Fruit fly (Drosophila melanogaster) whole organism, embryonic: Measurements from ENCODE around the gene NT1.

Experiments
- CG10366 ChIP-seq: fragments of 200-800 bp; sonication (Bioruptor generic); IDR thresholded peaks from 2 replicates; pipeline ENCODE4 v1.3.6; 2022; ENCODE audit warnings: missing biosample characterization, missing genetic modification characterization
- CG11085 ChIP-seq: fragments of 200-800 bp; sonication (Bioruptor generic); IDR thresholded peaks from 2 replicates; pipeline ENCODE4 v1.3.6; 2022; ENCODE audit warnings: missing biosample characterization, missing genetic modification characterization
- CG11696 ChIP-seq: fragments of 200-800 bp; sonication (Bioruptor generic); IDR thresholded peaks from 2 replicates; pipeline ENCODE4 v1.3.6; 2022; ENCODE audit warnings: missing biosample characterization, missing genetic modification characterization
- CG12299 ChIP-seq: fragments of 200-800 bp; sonication (Bioruptor generic); optimal IDR thresholded peaks from 2 replicates; lab custom pipeline; 2018; ENCODE audit warnings: missing biosample characterization, mild to moderate bottlenecking, missing genetic modification characterization
- CG12744 ChIP-seq: fragments of 200-800 bp; sonication (Bioruptor generic); optimal IDR thresholded peaks from 2 replicates; lab custom pipeline; 2016; ENCODE audit warnings: missing biosample characterization, missing genetic modification characterization
- CG14050 ChIP-seq: fragments of 200-800 bp; sonication (Bioruptor generic); IDR thresholded peaks from 3 replicates; pipeline ENCODE4 v1.3.6; 2022; ENCODE audit warnings: missing biosample characterization, missing genetic modification characterization
- CG17328 ChIP-seq: fragments of 200-800 bp; sonication (Bioruptor generic); IDR thresholded peaks from 2 replicates; pipeline ENCODE4 v1.3.6; 2022; ENCODE audit warnings: missing biosample characterization, missing genetic modification characterization
- CG17361 ChIP-seq: fragments of 200-800 bp; sonication (Bioruptor generic); IDR thresholded peaks from 3 replicates; pipeline ENCODE4 v1.3.6; 2022; ENCODE audit warnings: missing biosample characterization, missing genetic modification characterization
- CG18011 ChIP-seq: fragments of 200-800 bp; sonication (Bioruptor generic); optimal IDR thresholded peaks from 2 replicates; lab custom pipeline; 2017; ENCODE audit warnings: missing biosample characterization, missing genetic modification characterization, mild to moderate bottlenecking, moderate library complexity, missing genotype
- CG18599 ChIP-seq: fragments of 200-800 bp; sonication (Bioruptor generic); optimal IDR thresholded peaks from 3 replicates; lab custom pipeline; 2017; ENCODE audit warnings: missing biosample characterization, missing genetic modification characterization, mild to moderate bottlenecking, moderate library complexity, missing genetic modification reagents
- CG18764 ChIP-seq: fragments of 200-800 bp; sonication (Bioruptor generic); optimal IDR thresholded peaks from 3 replicates; lab custom pipeline; 2016; ENCODE audit warnings: missing biosample characterization, missing genetic modification characterization
- CG2889 ChIP-seq: fragments of 200-800 bp; sonication (Bioruptor generic); IDR thresholded peaks from 3 replicates; pipeline ENCODE4 v1.3.6; 2022; ENCODE audit warnings: missing biosample characterization, missing genetic modification characterization
- CG30403 ChIP-seq: fragments of 200-800 bp; sonication (Bioruptor generic); optimal IDR thresholded peaks from 3 replicates; lab custom pipeline; 2016; ENCODE audit warnings: missing biosample characterization, missing genetic modification characterization
- CG3726 ChIP-seq: fragments of 200-800 bp; sonication (Bioruptor generic); IDR thresholded peaks from 3 replicates; pipeline ENCODE4, ENCODE4 v1.3.6; 2022; ENCODE audit warnings: missing biosample characterization, missing genetic modification characterization
- CG3995 ChIP-seq: fragments of 200-800 bp; sonication (Bioruptor generic); optimal IDR thresholded peaks from 3 replicates; lab custom pipeline; 2016; ENCODE audit warnings: missing biosample characterization, missing genetic modification characterization
- CG4617 ChIP-seq: fragments of 200-800 bp; sonication (Bioruptor generic); optimal IDR thresholded peaks from 3 replicates; lab custom pipeline; 2016; ENCODE audit warnings: missing biosample characterization, missing genetic modification characterization, borderline replicate concordance
- CG6272 ChIP-seq: fragments of 200-800 bp; sonication (Bioruptor generic); IDR thresholded peaks from 2 replicates; pipeline ENCODE4 v1.3.6; 2022; ENCODE audit warnings: missing biosample characterization, missing genetic modification characterization
- CG7786 ChIP-seq: fragments of 200-800 bp; sonication (Bioruptor generic); optimal IDR thresholded peaks from 2 replicates; lab custom pipeline; 2016; ENCODE audit warnings: missing biosample characterization, missing genetic modification characterization
- CG9215 ChIP-seq: fragments of 200-800 bp; sonication (Bioruptor generic); IDR thresholded peaks from 2 replicates; pipeline ENCODE4 v1.3.6; 2022; ENCODE audit warnings: missing biosample characterization, missing genetic modification characterization
- CTCF ChIP-seq: fragments of 200-800 bp; sonication (Bioruptor generic); optimal IDR thresholded peaks from 2 replicates; lab custom pipeline; 2017; ENCODE audit warnings: missing biosample characterization, mild to moderate bottlenecking, missing genetic modification characterization, moderate library complexity
- Camta ChIP-seq: fragments of 200-800 bp; sonication (Bioruptor generic); optimal IDR thresholded peaks from 2 replicates; lab custom pipeline; 2016; ENCODE audit warnings: missing biosample characterization, missing genetic modification characterization
- Chrac-16 ChIP-seq: fragments of 200-800 bp; sonication (Bioruptor generic); optimal IDR thresholded peaks from 3 replicates; lab custom pipeline; 2016; ENCODE audit warnings: missing biosample characterization, missing genetic modification characterization
- Dp ChIP-seq: fragments of 200-800 bp; sonication (Bioruptor generic); optimal IDR thresholded peaks from 2 replicates; lab custom pipeline; 2018; ENCODE audit warnings: missing biosample characterization, mild to moderate bottlenecking, missing genetic modification characterization, moderate library complexity
- HmgD ChIP-seq: fragments of 200-800 bp; sonication (Bioruptor generic); optimal IDR thresholded peaks from 3 replicates; lab custom pipeline; 2016; ENCODE audit warnings: missing biosample characterization, missing genetic modification characterization
- Lim3 ChIP-seq: fragments of 200-800 bp; sonication (Bioruptor generic); IDR thresholded peaks from 2 replicates; pipeline ENCODE4 v1.3.6; 2022; ENCODE audit warnings: missing biosample characterization, missing genetic modification characterization
- MESR4 ChIP-seq: fragments of 200-800 bp; sonication (Bioruptor generic); optimal IDR thresholded peaks from 2 replicates; lab custom pipeline; 2018; ENCODE audit warnings: missing biosample characterization, mild to moderate bottlenecking, missing genetic modification characterization, moderate library complexity
- NC2α ChIP-seq: fragments of 200-800 bp; sonication (Bioruptor generic); optimal IDR thresholded peaks from 2 replicates; lab custom pipeline; 2016; ENCODE audit warnings: missing biosample characterization, missing genetic modification characterization
- NC2β ChIP-seq: fragments of 200-800 bp; sonication (Bioruptor generic); optimal IDR thresholded peaks from 2 replicates; lab custom pipeline; 2016; ENCODE audit warnings: missing biosample characterization, missing genetic modification characterization
- Nf-YB ChIP-seq: fragments of 200-800 bp; sonication (Bioruptor generic); optimal IDR thresholded peaks from 3 replicates; lab custom pipeline; 2019; ENCODE audit warnings: missing biosample characterization, mild to moderate bottlenecking, missing genetic modification characterization, moderate library complexity
- Trl ChIP-seq, 3 experiments: fragments of >200 bp in 2 of 3; fragments of 200-800 bp in 1 of 3; sonication (Bioruptor generic) in 1 of 3; optimal IDR thresholded peaks; 2 replicates in 1 of 3; 3 replicates in 2 of 3; lab custom pipeline; 2016 to 2017; ENCODE audit warnings: missing biosample characterization in 1 of 3, missing genetic modification characterization in 1 of 3
- Vsx1 ChIP-seq: fragments of 200-800 bp; sonication (Bioruptor generic); optimal IDR thresholded peaks from 2 replicates; lab custom pipeline; 2017; ENCODE audit warnings: missing biosample characterization, mild to moderate bottlenecking, missing genetic modification characterization, missing genetic modification reagents
- bbx ChIP-seq: fragments of 200-800 bp; sonication (Bioruptor generic); IDR thresholded peaks from 2 replicates; pipeline ENCODE4 v1.3.6; 2022; ENCODE audit warnings: missing biosample characterization, missing genetic modification characterization; ENCODE audit not compliant: partially characterized antibody
- bcd ChIP-seq: fragments of 200-800 bp; sonication (Bioruptor generic); optimal IDR thresholded peaks from 2 replicates; lab custom pipeline; 2017; ENCODE audit warnings: missing biosample characterization, mild to moderate bottlenecking, missing genetic modification characterization
- br ChIP-seq: fragments of >200 bp; optimal IDR thresholded peaks from 2 replicates; lab custom pipeline; 2017
- btn ChIP-seq: fragments of 200-800 bp; sonication (Bioruptor generic); optimal IDR thresholded peaks from 2 replicates; lab custom pipeline; 2016; ENCODE audit warnings: missing biosample characterization, missing genetic modification characterization
- chif ChIP-seq, 2 experiments: fragments of 200-800 bp; sonication (Bioruptor generic); optimal IDR thresholded peaks; 3 replicates each; lab custom pipeline; 2016; ENCODE audit warnings: missing biosample characterization in 2 of 2, missing genetic modification characterization in 2 of 2
- crp ChIP-seq, 2 experiments: fragments of 200-800 bp; sonication (Bioruptor generic); optimal IDR thresholded peaks; 2 replicates in 1 of 2; 3 replicates in 1 of 2; lab custom pipeline; 2017; ENCODE audit warnings: missing biosample characterization in 2 of 2, missing genetic modification characterization in 2 of 2, mild to moderate bottlenecking in 1 of 2, moderate library complexity in 1 of 2
- dati ChIP-seq: fragments of 200-800 bp; sonication (Bioruptor generic); IDR thresholded peaks from 2 replicates; pipeline ENCODE4 v1.3.6; 2022; ENCODE audit warnings: missing biosample characterization, missing genetic modification characterization
- kah ChIP-seq: fragments of 200-800 bp; sonication (Bioruptor generic); optimal IDR thresholded peaks from 2 replicates; lab custom pipeline; 2018; ENCODE audit warnings: missing biosample characterization, mild to moderate bottlenecking, missing genetic modification characterization
- kni ChIP-seq: fragments of 200-800 bp; sonication (Bioruptor generic); optimal IDR thresholded peaks from 3 replicates; lab custom pipeline; 2017; ENCODE audit warnings: mild to moderate bottlenecking, missing biosample characterization, missing genetic modification reagents, missing genetic modification characterization
- mirr ChIP-seq: fragments of 200-800 bp; sonication (Bioruptor generic); optimal IDR thresholded peaks from 3 replicates; lab custom pipeline; 2018; ENCODE audit warnings: missing biosample characterization, mild to moderate bottlenecking, missing genetic modification characterization
- nau ChIP-seq: fragments of 200-800 bp; sonication (Bioruptor generic); optimal IDR thresholded peaks from 3 replicates; lab custom pipeline; 2017; ENCODE audit warnings: missing biosample characterization, mild to moderate bottlenecking, missing genetic modification characterization, missing genetic modification reagents
- otp ChIP-seq: fragments of 200-800 bp; sonication (Bioruptor generic); IDR thresholded peaks from 3 replicates; pipeline ENCODE4, ENCODE4 v1.3.6; 2022; ENCODE audit warnings: missing biosample characterization, missing genetic modification characterization
- phol ChIP-seq: fragments of 200-800 bp; sonication (Bioruptor generic); optimal IDR thresholded peaks from 3 replicates; lab custom pipeline; 2018; ENCODE audit warnings: missing biosample characterization, mild to moderate bottlenecking, missing genetic modification characterization, moderate library complexity
- pum ChIP-seq: fragments of 200-800 bp; sonication (Bioruptor generic); optimal IDR thresholded peaks from 2 replicates; lab custom pipeline; 2016; ENCODE audit warnings: missing biosample characterization, missing genetic modification characterization
- sisA ChIP-seq: fragments of 200-800 bp; sonication (Bioruptor generic); IDR thresholded peaks from 2 replicates; pipeline ENCODE4 v1.3.6; 2022; ENCODE audit warnings: missing biosample characterization, missing genetic modification characterization
- slbo ChIP-seq: fragments of 200-800 bp; sonication (Bioruptor generic); IDR thresholded peaks from 2 replicates; pipeline ENCODE4 v1.3.6; 2022; ENCODE audit warnings: missing biosample characterization, missing genetic modification characterization
- sqz ChIP-seq: fragments of 200-800 bp; sonication (Bioruptor generic); optimal IDR thresholded peaks from 3 replicates; lab custom pipeline; 2018; ENCODE audit warnings: missing biosample characterization, mild to moderate bottlenecking, missing genetic modification characterization
- sr ChIP-seq: fragments of 200-800 bp; sonication (Bioruptor generic); IDR thresholded peaks from 3 replicates; pipeline ENCODE4 v1.3.6; 2022; ENCODE audit warnings: missing biosample characterization, missing genetic modification characterization
- tgo ChIP-seq: fragments of 200-800 bp; sonication (Bioruptor generic); IDR thresholded peaks from 3 replicates; pipeline ENCODE4 v1.3.6; 2022; ENCODE audit warnings: missing biosample characterization, missing genetic modification characterization
- twi ChIP-seq: fragments of 200-800 bp; optimal IDR thresholded peaks from 2 replicates; lab custom pipeline; 2019; ENCODE audit warnings: missing biosample characterization, mild to moderate bottlenecking, missing genetic modification characterization, moderate library complexity

Gene NT1

DNA sequence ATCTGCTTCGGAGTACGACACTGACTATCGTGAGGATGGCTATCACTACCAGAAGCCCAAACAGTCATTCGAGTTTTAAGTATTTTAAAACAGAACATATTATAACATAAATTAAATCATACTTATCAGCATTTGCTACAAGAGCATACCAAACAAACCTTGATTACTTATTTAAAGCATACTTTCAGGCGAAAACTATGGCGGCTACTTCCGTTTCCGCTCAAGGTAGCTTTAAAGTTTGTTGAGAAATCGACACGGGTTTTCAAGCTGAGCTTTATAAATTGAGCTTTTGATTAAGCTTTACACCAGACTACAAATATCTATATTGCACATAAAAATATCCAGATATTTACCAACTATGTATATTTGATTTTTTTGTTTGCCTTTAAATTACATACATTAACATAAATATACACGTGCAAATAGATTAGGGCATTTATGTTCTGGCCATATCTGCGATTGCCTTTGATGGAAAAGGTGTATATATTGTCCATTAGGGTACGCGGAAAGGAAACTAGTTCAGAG lies 33.2 kb downstream of the NT1 start (continued):
- TF ChIP-seq Vsx1 (GFP tag; lab: Kevin White, UChicago) (peak; percentile 91), kah (GFP tag; lab: Kevin White, UChicago) (peak; percentile 81), CTCF (GFP tag; lab: Kevin White, UChicago) (peak; percentile 69), crp (GFP tag; optimal IDR thresholded peaks at IDR 0.05; lab: Kevin White, UChicago) (peak in 1 of 2 experiments; percentile 34), sqz (GFP tag; lab: Kevin White, UChicago) (peak; percentile 71), NC2α (GFP tag; lab: Kevin White, UChicago) (no peak), twi (tag; lab: Kevin White, UChicago) (no peak), CG17361 (GFP tag; lab: Robert Waterston, UW) (no peak; the same call in 2 of the 3 replicates), CG18764 (GFP tag; lab: Kevin White, UChicago) (peak; percentile 77), CG7786 (GFP tag; lab: Kevin White, UChicago) (no peak), CG3995 (peak; percentile 50), CG18599 (peak; percentile 90), CG2889 (GFP tag; lab: Robert Waterston, UW) (no peak), CG9215 (GFP tag; lab: Robert Waterston, UW) (no peak), Nf-YB (peak; percentile 71), Camta (GFP tag; lab: Kevin White, UChicago) (peak; percentile 79), btn (GFP tag; lab: Kevin White, UChicago) (peak; percentile 48), br (lab: Kevin White, UChicago) (no peak), CG12299 (tag; lab: Kevin White, UChicago) (peak; percentile 76), tgo (GFP tag; lab: Robert Waterston, UW) (no peak), CG30403 (GFP tag; lab: Kevin White, UChicago) (peak; percentile 14), pum (GFP tag; lab: Kevin White, UChicago) (no peak), Dp (GFP tag; lab: Kevin White, UChicago) (no peak), bbx (no peak), MESR4 (GFP tag; lab: Kevin White, UChicago) (peak; percentile 57), NC2β (GFP tag; lab: Kevin White, UChicago) (peak; percentile 77), Lim3 (no peak), CG3726 (GFP tag; lab: Robert Waterston, UW) (peak; percentile 57; the same call in 1 of the 3 replicates), HmgD (GFP tag; lab: Kevin White, UChicago) (no peak), Chrac-16 (GFP tag; lab: Kevin White, UChicago) (no peak), mirr (GFP tag; lab: Kevin White, UChicago) (peak; percentile 96), phol (tag; lab: Kevin White, UChicago) (peak; percentile 75), CG11085 (GFP tag; lab: Robert Waterston, UW) (no peak; the same call in 1 of the 2 replicates), otp (GFP tag; lab: Robert Waterston, UW) (peak; percentile 84; the same call in 2 of the 3 replicates), bcd (GFP tag; lab: Kevin White, UChicago) (peak; percentile 79), CG14050 (GFP tag; lab: Robert Waterston, UW) (peak; percentile 63), CG17328 (GFP tag; lab: Robert Waterston, UW) (peak; percentile 84), dati (GFP tag; lab: Robert Waterston, UW) (peak; percentile 67; the same call in 1 of the 2 replicates), CG10366 (GFP tag; lab: Robert Waterston, UW) (peak; percentile 35), CG11696 (GFP tag; lab: Robert Waterston, UW) (peak; percentile 62), CG18011 (GFP tag; lab: Kevin White, UChicago) (peak; percentile 83), CG6272 (GFP tag; lab: Robert Waterston, UW) (no peak), kni (GFP tag; lab: Kevin White, UChicago) (peak; percentile 58), CG4617 (peak; percentile 40), sisA (no peak), Trl (optimal IDR thresholded peaks at IDR 0.05; lab: Kevin White, UChicago) (no peak), Trl (GFP tag; optimal IDR thresholded peaks at IDR 0.05; lab: Kevin White, UChicago) (peak; percentile 72), nau (GFP tag; lab: Kevin White, UChicago) (peak; percentile 96), chif (GFP tag; optimal IDR thresholded peaks at IDR 0.05; lab: Kevin White, UChicago) (peak; percentile 27 to 64), CG12744 (GFP tag; lab: Kevin White, UChicago) (peak; percentile 91), sr (GFP tag; lab: Robert Waterston, UW) (peak; percentile 80), slbo (GFP tag; lab: Robert Waterston, UW) (no peak)
